Worm (Caenorhabditis elegans): ENCODE measurements around the gene adbp-1.

DNA sequence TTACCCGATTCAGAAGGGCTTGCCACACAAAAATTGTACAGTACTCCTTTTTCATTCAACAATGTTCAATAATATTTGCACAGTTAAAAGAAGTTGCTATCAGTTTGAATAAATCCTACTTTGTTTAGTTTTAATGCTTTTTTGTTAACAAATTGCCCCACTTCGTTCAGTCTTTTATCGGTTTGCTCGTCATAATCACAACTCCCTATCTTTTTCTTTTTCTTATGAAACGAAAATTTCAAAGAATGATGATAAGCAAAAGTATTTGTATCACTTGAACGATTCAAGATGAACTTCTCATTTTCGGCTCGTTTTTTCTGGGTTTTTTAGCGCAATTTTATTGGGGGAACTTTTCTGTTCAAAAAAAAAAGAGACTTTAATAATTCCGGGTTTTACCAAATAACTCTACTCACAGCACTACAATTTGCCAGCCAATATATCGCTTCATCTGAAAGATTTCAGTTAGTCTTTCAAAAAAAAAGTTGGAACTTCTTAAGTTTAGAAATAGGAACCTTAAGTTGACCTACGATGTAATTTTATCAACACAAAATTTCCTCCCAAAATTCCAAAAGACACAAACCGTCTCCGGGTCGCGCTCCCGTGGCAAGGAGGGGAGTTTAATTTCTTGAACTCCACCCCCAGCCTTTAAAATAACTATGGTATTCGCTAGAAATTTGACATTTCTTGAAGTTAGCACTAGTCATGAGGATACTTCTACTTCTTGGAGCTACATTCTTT, 19.2 kb upstream of the adbp-1 start, which contains the start of gene C05D12.3:
- TF ChIP-seq ama-1 (optimal IDR thresholded peaks at IDR 0.05), result no peak
- no peak for TF ChIP-seq dve-1 (tag; optimal IDR thresholded peaks at IDR 0.05)
- TF ChIP-seq nfya-1 (tag; optimal IDR thresholded peaks at IDR 0.05), result no peak
- no peak for TF ChIP-seq F13H6.1 (tag; optimal IDR thresholded peaks at IDR 0.05)
- TF ChIP-seq rnt-1 (tag; optimal IDR thresholded peaks at IDR 0.05), result no peak
- TF ChIP-seq ref-2 (tag; optimal IDR thresholded peaks at IDR 0.05), result no peak
- no peak for TF ChIP-seq nhr-11 (tag; optimal IDR thresholded peaks at IDR 0.05)
- no peak for TF ChIP-seq pat-9 (tag; optimal IDR thresholded peaks at IDR 0.05)
- no peak for TF ChIP-seq ets-4 (tag; optimal IDR thresholded peaks at IDR 0.05)
- TF ChIP-seq hlh-13 (GFP tag; optimal IDR thresholded peaks at IDR 0.05), result no peak

All from whole organism, late embryonic.